Fruit fly (Drosophila melanogaster) whole organism, embryonic: ENCODE measurements around the gene Ist1.

Source experiments
- Ada2b ChIP-seq: fragments of 200-800 bp; sonication (Bioruptor generic); IDR thresholded peaks from 2 replicates; pipeline ENCODE4 v1.3.6; 2022; ENCODE audit warnings: missing biosample characterization, missing genetic modification characterization
- Blimp-1 ChIP-seq: fragments of 200-800 bp; sonication (Bioruptor generic); optimal IDR thresholded peaks from 3 replicates; lab custom pipeline; 2018; ENCODE audit warnings: missing biosample characterization, missing genetic modification characterization, mild to moderate bottlenecking, moderate library complexity, missing genetic modification reagents
- CG10366 ChIP-seq: fragments of 200-800 bp; sonication (Bioruptor generic); IDR thresholded peaks from 2 replicates; pipeline ENCODE4 v1.3.6; 2022; ENCODE audit warnings: missing biosample characterization, missing genetic modification characterization
- CG11696 ChIP-seq: fragments of 200-800 bp; sonication (Bioruptor generic); IDR thresholded peaks from 2 replicates; pipeline ENCODE4 v1.3.6; 2022; ENCODE audit warnings: missing biosample characterization, missing genetic modification characterization
- CG11723 ChIP-seq: fragments of 200-800 bp; sonication (Bioruptor generic); optimal IDR thresholded peaks from 2 replicates; lab custom pipeline; 2017; ENCODE audit warnings: missing biosample characterization, mild to moderate bottlenecking, missing genetic modification characterization
- CG12391 ChIP-seq: fragments of 200-800 bp; sonication (Bioruptor generic); optimal IDR thresholded peaks from 3 replicates; lab custom pipeline; 2018; ENCODE audit warnings: missing biosample characterization, mild to moderate bottlenecking, missing genetic modification characterization, moderate library complexity
- CG12942 ChIP-seq: fragments of 200-800 bp; sonication (Bioruptor generic); optimal IDR thresholded peaks from 3 replicates; lab custom pipeline; 2016; ENCODE audit warnings: missing biosample characterization, missing genetic modification characterization
- CG13775 ChIP-seq: fragments of 200-800 bp; sonication (Bioruptor generic); optimal IDR thresholded peaks from 3 replicates; lab custom pipeline; 2017; ENCODE audit warnings: missing biosample characterization, mild to moderate bottlenecking, missing genetic modification characterization
- CG14667 ChIP-seq: fragments of 200-800 bp; sonication (Bioruptor generic); IDR thresholded peaks from 2 replicates; pipeline ENCODE4 v1.3.6; 2022; ENCODE audit warnings: missing biosample characterization, missing genetic modification characterization
- CG18262 ChIP-seq: fragments of 200-800 bp; optimal IDR thresholded peaks from 3 replicates; lab custom pipeline; 2019; ENCODE audit warnings: missing biosample characterization, mild to moderate bottlenecking, missing genetic modification characterization, moderate library complexity
- CG18764 ChIP-seq: fragments of 200-800 bp; sonication (Bioruptor generic); optimal IDR thresholded peaks from 3 replicates; lab custom pipeline; 2016; ENCODE audit warnings: missing biosample characterization, missing genetic modification characterization
- CG2120 ChIP-seq: fragments of 200-800 bp; sonication (Bioruptor generic); optimal IDR thresholded peaks from 3 replicates; lab custom pipeline; 2016; ENCODE audit warnings: missing biosample characterization, missing genetic modification characterization
- CG33213 ChIP-seq: fragments of 200-800 bp; sonication (Bioruptor generic); optimal IDR thresholded peaks from 3 replicates; lab custom pipeline; 2016; ENCODE audit warnings: missing biosample characterization, missing genetic modification characterization
- CG34224 ChIP-seq: fragments of 200-800 bp; sonication (Bioruptor generic); IDR thresholded peaks from 3 replicates; pipeline ENCODE4 v1.3.6; 2022; ENCODE audit warnings: missing biosample characterization, missing genetic modification characterization; ENCODE audit not compliant: partially characterized antibody
- CG6854 ChIP-seq: fragments of 200-800 bp; sonication (Bioruptor generic); optimal IDR thresholded peaks from 3 replicates; lab custom pipeline; 2017; ENCODE audit warnings: missing biosample characterization, mild to moderate bottlenecking, missing genetic modification characterization
- CG7786 ChIP-seq: fragments of 200-800 bp; sonication (Bioruptor generic); optimal IDR thresholded peaks from 2 replicates; lab custom pipeline; 2016; ENCODE audit warnings: missing biosample characterization, missing genetic modification characterization
- CG8924 ChIP-seq: fragments of 200-800 bp; optimal IDR thresholded peaks from 3 replicates; lab custom pipeline; 2019; ENCODE audit warnings: missing biosample characterization, mild to moderate bottlenecking, missing genetic modification characterization, moderate library complexity
- CG9727 ChIP-seq: fragments of 200-800 bp; sonication (Bioruptor generic); optimal IDR thresholded peaks from 3 replicates; lab custom pipeline; 2017; ENCODE audit warnings: missing biosample characterization, mild to moderate bottlenecking, missing genetic modification characterization
- CoRest ChIP-seq: fragments of 200-800 bp; sonication (Bioruptor generic); optimal IDR thresholded peaks from 3 replicates; lab custom pipeline; 2018; ENCODE audit warnings: missing biosample characterization, mild to moderate bottlenecking, missing genetic modification characterization, moderate library complexity
- Deaf1 ChIP-seq: fragments of 200-800 bp; optimal IDR thresholded peaks from 3 replicates; lab custom pipeline; 2019; ENCODE audit warnings: missing biosample characterization, mild to moderate bottlenecking, missing genetic modification characterization, moderate library complexity
- Dref ChIP-seq: fragments of 200-800 bp; sonication (Bioruptor generic); IDR thresholded peaks from 2 replicates; pipeline ENCODE4 v1.3.6; 2022; ENCODE audit warnings: missing biosample characterization, missing genetic modification characterization
- Fer3 ChIP-seq: fragments of 200-800 bp; sonication (Bioruptor generic); optimal IDR thresholded peaks from 2 replicates; lab custom pipeline; 2018; ENCODE audit warnings: missing biosample characterization, mild to moderate bottlenecking, missing genetic modification characterization, moderate library complexity
- Gug ChIP-seq: fragments of 200-800 bp; sonication (Bioruptor generic); IDR thresholded peaks from 4 replicates; pipeline ENCODE4 v1.3.6; 2022; ENCODE audit warnings: missing biosample characterization, missing genetic modification characterization
- HLHmδ ChIP-seq: fragments of 200-800 bp; sonication (Bioruptor generic); optimal IDR thresholded peaks from 2 replicates; lab custom pipeline; 2018; ENCODE audit warnings: missing biosample characterization, mild to moderate bottlenecking, missing genetic modification characterization, moderate library complexity
- MBD-R2 ChIP-seq: fragments of 200-800 bp; sonication (Bioruptor generic); IDR thresholded peaks from 2 replicates; pipeline ENCODE4 v1.3.6; 2022; ENCODE audit warnings: missing biosample characterization, missing genetic modification characterization
- Med ChIP-seq: fragments of 200-800 bp; sonication (Bioruptor generic); peaks from one replicate; lab custom pipeline; 2016; ENCODE audit warnings: missing biosample characterization, missing genetic modification characterization, mild to moderate bottlenecking, inconsistent platforms, moderate library complexity
- Nf-YA ChIP-seq: fragments of 200-800 bp; sonication (Bioruptor generic); IDR thresholded peaks from 2 replicates; pipeline ENCODE4 v1.3.6; 2022; ENCODE audit warnings: missing biosample characterization, missing genetic modification characterization
- Nf-YC ChIP-seq: fragments of 200-800 bp; optimal IDR thresholded peaks from 3 replicates; lab custom pipeline; 2019; ENCODE audit warnings: missing biosample characterization, mild to moderate bottlenecking, missing genetic modification characterization, moderate library complexity
- Opbp ChIP-seq: fragments of 200-800 bp; sonication (Bioruptor generic); IDR thresholded peaks from 3 replicates; pipeline ENCODE4 v1.3.6; 2022; ENCODE audit warnings: missing biosample characterization, missing genetic modification characterization; ENCODE audit not compliant: partially characterized antibody
- Optix ChIP-seq: fragments of 200-800 bp; sonication (Bioruptor generic); IDR thresholded peaks from 3 replicates; pipeline ENCODE4 v1.3.6; 2022; ENCODE audit warnings: missing biosample characterization, missing genetic modification characterization
- Rfx ChIP-seq: fragments of 200-800 bp; sonication (Bioruptor generic); IDR thresholded peaks from 2 replicates; pipeline ENCODE4 v1.3.6; 2022; ENCODE audit warnings: missing biosample characterization, missing genetic modification characterization
- TFAM ChIP-seq: fragments of 200-800 bp; sonication (Bioruptor generic); optimal IDR thresholded peaks from 2 replicates; lab custom pipeline; 2017; ENCODE audit warnings: missing biosample characterization, missing genetic modification characterization, inconsistent platforms
- az2 ChIP-seq: fragments of 200-800 bp; sonication (Bioruptor generic); optimal IDR thresholded peaks from 3 replicates; lab custom pipeline; 2016; ENCODE audit warnings: missing biosample characterization, missing genetic modification characterization
- bcd ChIP-seq: fragments of 200-800 bp; sonication (Bioruptor generic); optimal IDR thresholded peaks from 2 replicates; lab custom pipeline; 2017; ENCODE audit warnings: missing biosample characterization, mild to moderate bottlenecking, missing genetic modification characterization
- dati ChIP-seq: fragments of 200-800 bp; sonication (Bioruptor generic); IDR thresholded peaks from 2 replicates; pipeline ENCODE4 v1.3.6; 2022; ENCODE audit warnings: missing biosample characterization, missing genetic modification characterization
- dm ChIP-seq: fragments of 200-800 bp; sonication (Bioruptor generic); optimal IDR thresholded peaks from 3 replicates; lab custom pipeline; 2016; ENCODE audit warnings: missing biosample characterization, missing genetic modification characterization
- dmrt99B ChIP-seq: fragments of 200-800 bp; sonication (Bioruptor generic); optimal IDR thresholded peaks from 2 replicates; lab custom pipeline; 2018; ENCODE audit warnings: missing biosample characterization, mild to moderate bottlenecking, missing genetic modification characterization, moderate library complexity
- dpn ChIP-seq, 2 experiments: fragments of 200-800 bp; sonication (Bioruptor generic); optimal IDR thresholded peaks; 3 replicates each; lab custom pipeline; 2016; ENCODE audit warnings: missing biosample characterization in 2 of 2, missing genetic modification characterization in 2 of 2
- ham ChIP-seq: fragments of 200-800 bp; sonication (Bioruptor generic); IDR thresholded peaks from 2 replicates; pipeline ENCODE4 v1.3.6; 2022; ENCODE audit warnings: missing biosample characterization, missing genetic modification characterization
- hbn ChIP-seq: fragments of 200-800 bp; sonication (Bioruptor generic); IDR thresholded peaks from 2 replicates; pipeline ENCODE4 v1.3.6; 2022; ENCODE audit warnings: missing biosample characterization, missing genetic modification characterization; ENCODE audit not compliant: partially characterized antibody
- jing ChIP-seq: fragments of 200-800 bp; sonication (Bioruptor generic); optimal IDR thresholded peaks from 2 replicates; lab custom pipeline; 2018; ENCODE audit warnings: missing biosample characterization, mild to moderate bottlenecking, missing genetic modification characterization
- oc ChIP-seq: fragments of 200-800 bp; sonication (Bioruptor generic); optimal IDR thresholded peaks from 2 replicates; lab custom pipeline; 2018; ENCODE audit warnings: missing biosample characterization, mild to moderate bottlenecking, missing genetic modification characterization, moderate library complexity
- rib ChIP-seq: fragments of 200-800 bp; sonication (Bioruptor generic); IDR thresholded peaks from 2 replicates; pipeline ENCODE4 v1.3.6; 2022; ENCODE audit warnings: missing biosample characterization, missing genetic modification characterization
- sc ChIP-seq, 3 experiments: fragments of >200 bp in 2 of 3; fragments of 200-800 bp in 1 of 3; sonication (Bioruptor generic) in 1 of 3; optimal IDR thresholded peaks; 2 replicates in 2 of 3; 3 replicates in 1 of 3; lab custom pipeline; 2017; ENCODE audit warnings: mild to moderate bottlenecking in 1 of 3, missing biosample characterization in 1 of 3, missing genetic modification characterization in 1 of 3, missing genetic modification reagents in 1 of 3
- sens-2 ChIP-seq: fragments of 200-800 bp; sonication (Bioruptor generic); IDR thresholded peaks from 2 replicates; pipeline ENCODE4 v1.3.6; 2022; ENCODE audit warnings: missing biosample characterization, missing genetic modification characterization
- slbo ChIP-seq: fragments of 200-800 bp; sonication (Bioruptor generic); IDR thresholded peaks from 2 replicates; pipeline ENCODE4 v1.3.6; 2022; ENCODE audit warnings: missing biosample characterization, missing genetic modification characterization
- tup ChIP-seq: fragments of 200-800 bp; sonication (Bioruptor generic); optimal IDR thresholded peaks from 2 replicates; lab custom pipeline; 2016; ENCODE audit warnings: missing biosample characterization, mild to moderate bottlenecking, missing genetic modification characterization, moderate library complexity
- vfl ChIP-seq: fragments of 200-800 bp; sonication (Bioruptor generic); optimal IDR thresholded peaks from 2 replicates; lab custom pipeline; 2016; ENCODE audit warnings: missing biosample characterization, missing genetic modification characterization
- wek ChIP-seq: fragments of 200-800 bp; sonication (Bioruptor generic); optimal IDR thresholded peaks from 3 replicates; lab custom pipeline; 2018; ENCODE audit warnings: missing biosample characterization, mild to moderate bottlenecking, missing genetic modification characterization, moderate library complexity
- zen2 ChIP-seq: fragments of 200-800 bp; sonication (Bioruptor generic); IDR thresholded peaks from 3 replicates; pipeline ENCODE4 v1.3.6; 2022; ENCODE audit warnings: missing biosample characterization, missing genetic modification characterization; ENCODE audit not compliant: partially characterized antibody

The Ist1 gene

dm6 chr3L:6747127-6747526, 9.2 kb downstream of the Ist1 start (continued):
- no peak for TF ChIP-seq sc (optimal IDR thresholded peaks at IDR 0.05; lab: Kevin White, UChicago)
- TF ChIP-seq sc (GFP tag; optimal IDR thresholded peaks at IDR 0.05; lab: Kevin White, UChicago), result no peak
- TF ChIP-seq Fer3 (tag; lab: Kevin White, UChicago), result peak; percentile 9
- no peak for TF ChIP-seq ham
- no peak for TF ChIP-seq CG14667
- TF ChIP-seq Opbp (GFP tag; lab: Robert Waterston, UW), result peak; percentile 73
- no peak for TF ChIP-seq dmrt99B
- TF ChIP-seq CG18764 (GFP tag; lab: Kevin White, UChicago), result no peak
- no peak for TF ChIP-seq CG6854 (GFP tag; lab: Kevin White, UChicago)
- TF ChIP-seq CG12942 (GFP tag; lab: Kevin White, UChicago), result peak; percentile 10
- peak; percentile 11 for TF ChIP-seq CG13775 (GFP tag; lab: Kevin White, UChicago)
- peak; percentile 79 for TF ChIP-seq Nf-YC (tag; lab: Kevin White, UChicago)
- TF ChIP-seq CG8924, result peak; percentile 26
- peak; percentile 62 for TF ChIP-seq Ada2b (GFP tag; lab: Robert Waterston, UW)
- peak; percentile 85 for TF ChIP-seq Rfx (GFP tag; lab: Robert Waterston, UW)
- peak; percentile 17 for TF ChIP-seq CG7786 (GFP tag; lab: Kevin White, UChicago)
- TF ChIP-seq dpn (GFP tag; optimal IDR thresholded peaks at IDR 0.05; lab: Kevin White, UChicago), result peak; percentile 30 to 45
- no peak for TF ChIP-seq TFAM
- peak; percentile 94 for TF ChIP-seq dm (GFP tag; lab: Kevin White, UChicago)
- peak; percentile 91 for TF ChIP-seq Med (GFP tag; lab: Kevin White, UChicago)
- 0 out of 2 replicates have a peak, but pooled peaks have one; percentile 30 for TF ChIP-seq sens-2 (GFP tag; lab: Robert Waterston, UW)
- TF ChIP-seq oc, result no peak
- no peak for TF ChIP-seq wek (GFP tag; lab: Kevin White, UChicago)
- peak; percentile 50 for TF ChIP-seq CG33213 (GFP tag; lab: Kevin White, UChicago)
- peak; percentile 56 for TF ChIP-seq CG12391 (tag; lab: Kevin White, UChicago)
- no peak for TF ChIP-seq Deaf1 (tag; lab: Kevin White, UChicago)
- peak; percentile 35 for TF ChIP-seq bcd (GFP tag; lab: Kevin White, UChicago)
- TF ChIP-seq HLHmδ (GFP tag; lab: Kevin White, UChicago), result peak; percentile 71
- peak; percentile 9 for TF ChIP-seq az2
- no peak for TF ChIP-seq tup
- TF ChIP-seq MBD-R2 (GFP tag; lab: Robert Waterston, UW), result peak; percentile 79
- TF ChIP-seq slbo, result peak; percentile 85
- TF ChIP-seq zen2 (GFP tag; lab: Robert Waterston, UW), result no peak
- 0 out of 2 replicates have a peak, but pooled peaks have one; percentile 12 for TF ChIP-seq Nf-YA (GFP tag; lab: Robert Waterston, UW)
- TF ChIP-seq vfl (GFP tag; lab: Kevin White, UChicago), result peak; percentile 19
- TF ChIP-seq Gug (GFP tag; lab: Robert Waterston, UW), result peak; percentile 52; the same call in 3 of the 4 replicates
- TF ChIP-seq dati, result no peak
- peak; percentile 28 for TF ChIP-seq CG11723 (GFP tag; lab: Kevin White, UChicago)
- peak; percentile 4 for TF ChIP-seq Blimp-1
- peak; percentile 35 for TF ChIP-seq CG18262
- TF ChIP-seq CG34224 (GFP tag; lab: Robert Waterston, UW), result peak; percentile 49; the same call in 2 of the 3 replicates
- peak; percentile 56 for TF ChIP-seq Dref (GFP tag; lab: Robert Waterston, UW)
- peak; percentile 38 for TF ChIP-seq CG10366 (GFP tag; lab: Robert Waterston, UW)
- no peak for TF ChIP-seq Optix
- peak; percentile 56 for TF ChIP-seq CoRest (tag; lab: Kevin White, UChicago)
- no peak for TF ChIP-seq CG11696 (GFP tag; lab: Robert Waterston, UW)
- 0 out of 2 replicates have a peak, but pooled peaks have one; percentile 19 for TF ChIP-seq hbn (GFP tag; lab: Robert Waterston, UW)
- TF ChIP-seq CG2120 (GFP tag; lab: Kevin White, UChicago), result peak; percentile 70
- TF ChIP-seq rib (GFP tag; lab: Robert Waterston, UW), result peak; percentile 75
- TF ChIP-seq CG9727 (GFP tag; lab: Kevin White, UChicago), result peak; percentile 26
- TF ChIP-seq jing (GFP tag; lab: Kevin White, UChicago), result no peak
